Worm (Caenorhabditis elegans) whole organism, late embryonic: ENCODE data around the gene F14H8.4.

Source experiments
- C38D4.7 ChIP-seq: fragments of 200-800 bp; sonication (Bioruptor generic); optimal IDR thresholded peaks from 2 replicates; lab custom pipeline; 2018; ENCODE audit warnings: mild to moderate bottlenecking, missing genetic modification characterization, moderate library complexity, missing compliant biosample characterization
- F13H6.1 ChIP-seq: sonication (generic microtip); optimal IDR thresholded peaks from 2 replicates; lab custom pipeline; 2016; ENCODE audit warnings: missing genetic modification characterization, missing compliant biosample characterization
- K09A11.1 ChIP-seq: sonication (generic microtip); optimal IDR thresholded peaks from 2 replicates; lab custom pipeline; 2017; ENCODE audit warnings: antibody characterized with exemption, mild to moderate bottlenecking, missing genetic modification characterization, missing compliant biosample characterization; ENCODE audit not compliant: insufficient read depth
- Y22D7AL.16 ChIP-seq: sonication (generic microtip); optimal IDR thresholded peaks from 2 replicates; lab custom pipeline; 2016; ENCODE audit warnings: missing genetic modification characterization, missing compliant biosample characterization
- ahr-1 ChIP-seq: sonication (generic microtip); optimal IDR thresholded peaks from 2 replicates; lab custom pipeline; 2016; ENCODE audit warnings: missing genetic modification characterization, missing compliant biosample characterization
- ceh-14 ChIP-seq: sonication (generic microtip); optimal IDR thresholded peaks from 2 replicates; lab custom pipeline; 2016; ENCODE audit warnings: missing genotype, missing genetic modification characterization, missing compliant biosample characterization
- ceh-18 ChIP-seq: sonication (generic microtip); optimal IDR thresholded peaks from 2 replicates; lab custom pipeline; 2016; ENCODE audit warnings: missing genetic modification characterization, missing compliant biosample characterization
- ceh-19 ChIP-seq: fragments of 200-800 bp; sonication (Bioruptor generic); optimal IDR thresholded peaks from 2 replicates; lab custom pipeline; 2018; ENCODE audit warnings: mild to moderate bottlenecking, missing genetic modification characterization, missing compliant biosample characterization
- ceh-2 ChIP-seq: sonication (generic microtip); optimal IDR thresholded peaks from 2 replicates; lab custom pipeline; 2016; ENCODE audit warnings: missing genotype, missing genetic modification characterization, missing compliant biosample characterization
- ceh-31 ChIP-seq: sonication (generic microtip); optimal IDR thresholded peaks from 2 replicates; lab custom pipeline; 2016; ENCODE audit warnings: missing genetic modification characterization, missing compliant biosample characterization
- ceh-34 ChIP-seq: sonication (generic microtip); optimal IDR thresholded peaks from 2 replicates; lab custom pipeline; 2016; ENCODE audit warnings: mild to moderate bottlenecking, missing genetic modification characterization, missing compliant biosample characterization
- ceh-48 ChIP-seq: sonication (generic microtip); optimal IDR thresholded peaks from 2 replicates; lab custom pipeline; 2016; ENCODE audit warnings: missing genetic modification characterization, inconsistent platforms, missing compliant biosample characterization
- ceh-6 ChIP-seq: fragments of 200-800 bp; sonication (Bioruptor generic); optimal IDR thresholded peaks from 2 replicates; lab custom pipeline; 2018; ENCODE audit warnings: mild to moderate bottlenecking, missing genetic modification characterization, missing compliant biosample characterization
- ceh-9 ChIP-seq: sonication (generic microtip); optimal IDR thresholded peaks from 2 replicates; lab custom pipeline; 2016; ENCODE audit warnings: mild to moderate bottlenecking, missing genetic modification characterization, inconsistent platforms, missing compliant biosample characterization
- che-1 ChIP-seq: sonication (generic microtip); optimal IDR thresholded peaks from 2 replicates; lab custom pipeline; 2016; ENCODE audit warnings: mild to moderate bottlenecking, missing genetic modification characterization, missing compliant biosample characterization
- ets-4 ChIP-seq: sonication (generic microtip); optimal IDR thresholded peaks from 2 replicates; lab custom pipeline; 2016; ENCODE audit warnings: missing genetic modification characterization, missing compliant biosample characterization
- eyg-1 ChIP-seq: sonication (generic microtip); optimal IDR thresholded peaks from 2 replicates; lab custom pipeline; 2016; ENCODE audit warnings: missing genotype, missing genetic modification characterization, missing compliant biosample characterization
- fax-1 ChIP-seq: sonication (generic microtip); optimal IDR thresholded peaks from 2 replicates; lab custom pipeline; 2016; ENCODE audit warnings: missing genotype, missing genetic modification characterization, missing compliant biosample characterization
- fkh-10 ChIP-seq: fragments of 150-350 bp; optimal IDR thresholded peaks from 2 replicates; lab custom pipeline; 2014; ENCODE audit warnings: missing biosample characterization, missing genetic modification reagents, missing genetic modification characterization
- fkh-6 ChIP-seq: sonication (generic microtip); optimal IDR thresholded peaks from 2 replicates; lab custom pipeline; 2016; ENCODE audit warnings: missing genetic modification characterization, missing compliant biosample characterization
- gmeb-2 ChIP-seq: sonication (generic microtip); optimal IDR thresholded peaks from 2 replicates; lab custom pipeline; 2016; ENCODE audit warnings: missing genetic modification characterization, inconsistent platforms, missing compliant biosample characterization
- hlh-15 ChIP-seq: sonication (generic microtip); optimal IDR thresholded peaks from 2 replicates; lab custom pipeline; 2016; ENCODE audit warnings: missing genetic modification characterization, missing compliant biosample characterization
- hlh-6 ChIP-seq: sonication (generic microtip); optimal IDR thresholded peaks from 2 replicates; lab custom pipeline; 2016; ENCODE audit warnings: missing genotype, missing genetic modification characterization, missing compliant biosample characterization
- hlh-8 ChIP-seq: sonication (generic microtip); optimal IDR thresholded peaks from 2 replicates; lab custom pipeline; 2016; ENCODE audit warnings: missing genotype, missing genetic modification characterization, missing compliant biosample characterization
- lim-6 ChIP-seq: sonication (generic microtip); optimal IDR thresholded peaks from 2 replicates; lab custom pipeline; 2016; ENCODE audit warnings: missing genetic modification characterization, missing compliant biosample characterization
- madf-2 ChIP-seq: sonication (generic microtip); optimal IDR thresholded peaks from 2 replicates; lab custom pipeline; 2017; ENCODE audit warnings: missing genetic modification characterization, missing compliant biosample characterization
- mec-3 ChIP-seq: sonication (generic microtip); optimal IDR thresholded peaks from 2 replicates; lab custom pipeline; 2016; ENCODE audit warnings: borderline replicate concordance, missing genetic modification characterization, missing compliant biosample characterization
- nfya-1 ChIP-seq: sonication (generic microtip); optimal IDR thresholded peaks from 2 replicates; lab custom pipeline; 2017; ENCODE audit warnings: missing genetic modification characterization, mild to moderate bottlenecking, missing compliant biosample characterization, antibody characterized with exemption, moderate library complexity
- nhr-11 ChIP-seq: fragments of 150-350 bp; optimal IDR thresholded peaks from 2 replicates; lab custom pipeline; 2014; ENCODE audit warnings: missing biosample characterization, missing genetic modification characterization
- odd-2 ChIP-seq: sonication (generic microtip); optimal IDR thresholded peaks from 2 replicates; lab custom pipeline; 2017; ENCODE audit warnings: antibody characterized with exemption, mild to moderate bottlenecking, missing genetic modification characterization, missing compliant biosample characterization
- pag-3 ChIP-seq: sonication (generic microtip); optimal IDR thresholded peaks from 2 replicates; lab custom pipeline; 2016; ENCODE audit warnings: missing compliant biosample characterization, missing genetic modification characterization, borderline replicate concordance
- pat-9 ChIP-seq: fragments of 200-800 bp; sonication (Bioruptor generic); optimal IDR thresholded peaks from 2 replicates; lab custom pipeline; 2018; ENCODE audit warnings: mild to moderate bottlenecking, missing genetic modification characterization, moderate library complexity, missing compliant biosample characterization
- pha-4 ChIP-seq: fragments of 150-350 bp; optimal IDR thresholded peaks from 2 replicates; lab custom pipeline; 2018; ENCODE audit warnings: missing biosample characterization, missing genetic modification reagents, missing genetic modification characterization
- pqm-1 ChIP-seq: sonication (generic microtip); optimal IDR thresholded peaks from 2 replicates; lab custom pipeline; 2016; ENCODE audit warnings: missing genetic modification characterization, missing compliant biosample characterization
- ref-2 ChIP-seq: sonication (generic microtip); optimal IDR thresholded peaks from 2 replicates; lab custom pipeline; 2016; ENCODE audit warnings: missing genetic modification characterization, missing compliant biosample characterization
- rnt-1 ChIP-seq: sonication (generic microtip); optimal IDR thresholded peaks from 2 replicates; lab custom pipeline; 2016; ENCODE audit warnings: missing genetic modification characterization, missing compliant biosample characterization
- sdc-2 ChIP-seq: sonication (generic microtip); optimal IDR thresholded peaks from 2 replicates; lab custom pipeline; 2016; ENCODE audit warnings: missing genotype, missing genetic modification characterization, missing compliant biosample characterization
- sox-4 ChIP-seq: sonication (generic microtip); optimal IDR thresholded peaks from 2 replicates; lab custom pipeline; 2017; ENCODE audit warnings: mild to moderate bottlenecking, missing genetic modification characterization, inconsistent platforms, missing compliant biosample characterization
- syd-9 ChIP-seq: sonication (generic microtip); optimal IDR thresholded peaks from 2 replicates; lab custom pipeline; 2016; ENCODE audit warnings: mild to moderate bottlenecking, missing genetic modification characterization, moderate library complexity, missing compliant biosample characterization
- tbx-2 ChIP-seq: sonication (generic microtip); optimal IDR thresholded peaks from 2 replicates; lab custom pipeline; 2016; ENCODE audit warnings: missing genetic modification characterization, missing compliant biosample characterization
- ttx-3 ChIP-seq: sonication (generic microtip); optimal IDR thresholded peaks from 2 replicates; lab custom pipeline; 2016; ENCODE audit warnings: missing genetic modification reagents, missing genetic modification characterization, missing compliant biosample characterization
- unc-42 ChIP-seq: sonication (generic microtip); optimal IDR thresholded peaks from 2 replicates; lab custom pipeline; 2016; ENCODE audit warnings: missing genotype, missing genetic modification characterization, missing compliant biosample characterization
- unc-55 ChIP-seq: sonication (generic microtip); optimal IDR thresholded peaks from 2 replicates; lab custom pipeline; 2017; ENCODE audit warnings: missing biosample characterization, missing genetic modification reagents, missing genetic modification characterization
- zip-5 ChIP-seq: sonication (generic microtip); optimal IDR thresholded peaks from 2 replicates; lab custom pipeline; 2016; ENCODE audit warnings: missing genetic modification characterization, missing compliant biosample characterization
- ztf-16 ChIP-seq: sonication (generic microtip); optimal IDR thresholded peaks from 2 replicates; lab custom pipeline; 2017; ENCODE audit warnings: missing genetic modification characterization, missing compliant biosample characterization

F14H8.4 gene

DNA sequence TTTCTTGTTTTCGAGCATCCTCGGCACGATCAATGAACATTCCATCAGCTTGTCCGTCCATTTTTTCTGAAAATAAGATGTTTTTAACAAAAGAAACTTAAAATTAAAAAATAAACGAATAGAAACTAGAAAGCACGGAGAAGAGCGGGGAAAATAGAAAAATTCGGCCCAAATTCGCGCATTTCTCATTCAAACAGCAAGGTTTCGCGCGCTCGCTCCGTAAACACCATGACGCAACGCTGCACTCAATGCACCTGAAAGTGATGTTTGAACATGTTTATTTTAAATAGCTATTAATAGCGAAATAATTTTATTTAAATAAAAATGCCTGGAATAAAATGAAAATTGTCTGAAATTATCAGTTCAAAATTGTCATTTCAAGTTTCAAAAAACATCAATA, 35.9 kb downstream of the F14H8.4 start, which contains the start of the genes mcm-3 and C25D7.15:
mcm-3 (minus strand) TSS at position 66 of the 400 bp plus-strand sequence.
C25D7.15 (plus strand) TSS at position 275 of the 400 bp plus-strand sequence.
- TF ChIP-seq unc-55 (GFP tag; lab: Kevin White, UChicago): no peak
- no peak for TF ChIP-seq gmeb-2
- no peak for TF ChIP-seq K09A11.1 (tag; lab: Kevin White, UChicago)
- no peak for TF ChIP-seq ahr-1 (tag; lab: Kevin White, UChicago)
- no peak for TF ChIP-seq pqm-1 (tag; lab: Kevin White, UChicago)
- TF ChIP-seq fkh-6 (tag; lab: Kevin White, UChicago): no peak
- no peak for TF ChIP-seq che-1 (tag; lab: Kevin White, UChicago)
- no peak for TF ChIP-seq ceh-18 (tag; lab: Kevin White, UChicago)
- no peak for TF ChIP-seq lim-6 (tag; lab: Kevin White, UChicago)
- no peak for TF ChIP-seq fkh-10 (GFP tag; lab: Kevin White, UChicago)
- no peak for TF ChIP-seq pag-3 (tag; lab: Kevin White, UChicago)
- TF ChIP-seq ttx-3: no peak
- no peak for TF ChIP-seq eyg-1 (tag; lab: Kevin White, UChicago)
- TF ChIP-seq sdc-2 (tag; lab: Kevin White, UChicago): no peak
- TF ChIP-seq pha-4 (tag; lab: Kevin White, UChicago): no peak
- TF ChIP-seq pat-9 (tag; lab: Kevin White, UChicago): no peak
- no peak for TF ChIP-seq fax-1
- no peak for TF ChIP-seq ceh-9

ce11 chrV:15060595-15060994, 37.0 kb downstream of the F14H8.4 start:
- TF ChIP-seq madf-2 (no peak), hlh-15 (no peak), ceh-48 (tag; lab: Kevin White, UChicago) (no peak), ahr-1 (tag; lab: Kevin White, UChicago) (no peak), ceh-6 (GFP tag; lab: Kevin White, UChicago) (no peak), ets-4 (tag; lab: Kevin White, UChicago) (no peak), syd-9 (tag; lab: Kevin White, UChicago) (no peak), ceh-19 (no peak), ttx-3 (no peak), zip-5 (tag; lab: Kevin White, UChicago) (no peak), sdc-2 (tag; lab: Kevin White, UChicago) (no peak), ztf-16 (tag; lab: Kevin White, UChicago) (no peak), ceh-14 (no peak)

- TF ChIP-seq fkh-10 (GFP tag; lab: Kevin White, UChicago): no peak
- TF ChIP-seq ref-2: no peak
- TF ChIP-seq odd-2 (tag; lab: Kevin White, UChicago): no peak
- TF ChIP-seq ceh-2: no peak
- no peak for TF ChIP-seq ceh-48 (tag; lab: Kevin White, UChicago)
- TF ChIP-seq ceh-14: no peak
- TF ChIP-seq ceh-18 (tag; lab: Kevin White, UChicago): no peak
- no peak for TF ChIP-seq F13H6.1 (tag; lab: Kevin White, UChicago)
- no peak for TF ChIP-seq nhr-11
- TF ChIP-seq nfya-1: no peak
- TF ChIP-seq rnt-1 (tag; lab: Kevin White, UChicago): no peak
- TF ChIP-seq hlh-8 (tag; lab: Kevin White, UChicago): no peak
- no peak for TF ChIP-seq fax-1
- TF ChIP-seq fkh-6 (tag; lab: Kevin White, UChicago): no peak
- TF ChIP-seq pha-4 (tag; lab: Kevin White, UChicago): no peak
Observed at ce11 chrV:15063987-15064386, 40.3 kb downstream of the F14H8.4 start, which contains the start of gene rap-2. TSS of gene rap-2 (minus strand) at chrV:15064087.

DNA sequence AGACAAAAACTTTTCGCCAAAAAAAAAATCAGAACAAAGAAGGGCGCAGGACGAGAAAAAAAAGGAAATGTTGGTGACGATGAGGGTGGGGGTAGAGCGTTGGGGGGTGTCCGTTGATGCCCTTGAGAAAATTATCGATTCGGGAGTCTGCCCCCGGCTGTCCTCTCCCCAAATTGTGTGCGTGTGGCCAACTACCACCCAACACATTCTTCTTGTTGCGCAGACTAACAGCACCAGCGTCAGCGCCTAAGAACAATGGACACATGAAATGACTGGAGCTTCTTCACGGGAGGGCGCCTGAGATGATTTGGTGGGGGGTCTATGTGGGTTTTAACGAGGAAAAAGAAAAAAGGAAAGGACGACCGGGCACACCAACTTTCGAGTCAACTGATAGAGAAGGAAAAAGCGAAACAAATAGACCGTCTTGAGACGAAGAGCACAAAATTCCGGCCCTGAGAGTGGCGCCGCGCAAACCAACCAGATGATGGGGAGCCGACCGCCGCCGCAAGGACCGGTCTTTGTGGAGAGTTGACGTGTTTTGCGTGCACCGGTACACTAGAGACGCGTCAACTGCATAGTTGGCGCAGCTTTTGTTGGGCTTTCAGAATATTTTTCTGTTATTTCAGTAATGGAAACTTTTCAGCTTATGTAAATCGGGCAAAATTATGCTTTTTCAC, 41.6 kb downstream of the F14H8.4 start, which contains the start of gene C25D7.9:
C25D7.9 (plus strand) TSS at position 68 of the 677 bp plus-strand sequence.
- no peak for TF ChIP-seq Y22D7AL.16
- TF ChIP-seq sox-4 (tag; lab: Kevin White, UChicago): no peak
- TF ChIP-seq ets-4 (tag; lab: Kevin White, UChicago): peak; percentile 61
- peak; percentile 22 for TF ChIP-seq ref-2
- no peak for TF ChIP-seq mec-3
- TF ChIP-seq unc-42 (tag; lab: Kevin White, UChicago): peak; percentile 47
- TF ChIP-seq ceh-6 (GFP tag; lab: Kevin White, UChicago): no peak
- peak; percentile 32 for TF ChIP-seq ceh-34 (tag; lab: Kevin White, UChicago)
- no peak for TF ChIP-seq C38D4.7 (GFP tag; lab: Kevin White, UChicago)
- TF ChIP-seq ceh-19: peak; percentile 46
- TF ChIP-seq hlh-6 (tag; lab: Kevin White, UChicago): peak; percentile 16
- peak; percentile 90 for TF ChIP-seq ceh-48 (tag; lab: Kevin White, UChicago)
- peak; percentile 40 for TF ChIP-seq tbx-2 (tag; lab: Kevin White, UChicago)
- no peak for TF ChIP-seq K09A11.1 (tag; lab: Kevin White, UChicago)
- peak; percentile 65 for TF ChIP-seq ceh-31 (tag; lab: Kevin White, UChicago)
- TF ChIP-seq sdc-2 (tag; lab: Kevin White, UChicago): peak; percentile 20
- TF ChIP-seq, all 69 proteins: peak for 10
